Worm (Caenorhabditis elegans) whole organism, young adult: Measurements from ENCODE around the gene T03F7.5.

Experiments
- B0336.3 ChIP-seq: fragments of 200-800 bp; sonication (Bioruptor generic); IDR thresholded peaks from 2 replicates; pipeline ENCODE4 v1.3.6; 2022; ENCODE audit warnings: missing genetic modification characterization, missing compliant biosample characterization
- F10E7.11 ChIP-seq: sonication (generic microtip); optimal IDR thresholded peaks from 2 replicates; lab custom pipeline; 2017; ENCODE audit warnings: mild to moderate bottlenecking, missing genetic modification characterization, moderate library complexity, missing compliant biosample characterization
- T07F8.4 ChIP-seq: sonication (generic microtip); optimal IDR thresholded peaks from 2 replicates; lab custom pipeline; 2016; ENCODE audit warnings: mild to moderate bottlenecking, missing genetic modification characterization, moderate library complexity, missing compliant biosample characterization
- Y95B8A.8 ChIP-seq: fragments of 200-800 bp; sonication (Bioruptor generic); IDR thresholded peaks from 2 replicates; pipeline ENCODE4 v1.3.6; 2022; ENCODE audit warnings: missing genetic modification reagents, missing genetic modification characterization, missing compliant biosample characterization
- efl-1 ChIP-seq: fragments of 150-350 bp; optimal IDR thresholded peaks from 2 replicates; lab custom pipeline; 2014; ENCODE audit warnings: missing biosample characterization, missing genetic modification reagents, missing genetic modification characterization
- lin-35 ChIP-seq, 3 experiments: fragments of 150-350 bp in 2 of 3; sonication (generic microtip) in 1 of 3; optimal IDR thresholded peaks; 2 replicates each; lab custom pipeline; 2014 to 2018; ENCODE audit warnings: missing biosample characterization in 3 of 3, missing genetic modification characterization in 3 of 3, missing genetic modification reagents in 3 of 3
- pbrm-1 ChIP-seq: fragments of 200-800 bp; sonication (Bioruptor generic); IDR thresholded peaks from 2 replicates; pipeline ENCODE4 v1.3.6; 2022; ENCODE audit warnings: missing genetic modification reagents, missing genetic modification characterization, missing compliant biosample characterization
- tbp1 ChIP-seq: fragments of 200-800 bp; sonication (Bioruptor generic); optimal IDR thresholded peaks from 2 replicates; lab custom pipeline; 2018; ENCODE audit warnings: mild to moderate bottlenecking, missing genetic modification characterization, missing compliant biosample characterization
- unc-130 ChIP-seq: sonication (generic microtip); optimal IDR thresholded peaks from 2 replicates; lab custom pipeline; 2016; ENCODE audit warnings: missing genetic modification reagents, missing genetic modification characterization, missing compliant biosample characterization
- xnd-1 ChIP-seq: sonication (generic microtip); optimal IDR thresholded peaks from 2 replicates; lab custom pipeline; 2016; ENCODE audit warnings: missing genotype, missing genetic modification reagents, missing genetic modification characterization, missing compliant biosample characterization

DNA sequence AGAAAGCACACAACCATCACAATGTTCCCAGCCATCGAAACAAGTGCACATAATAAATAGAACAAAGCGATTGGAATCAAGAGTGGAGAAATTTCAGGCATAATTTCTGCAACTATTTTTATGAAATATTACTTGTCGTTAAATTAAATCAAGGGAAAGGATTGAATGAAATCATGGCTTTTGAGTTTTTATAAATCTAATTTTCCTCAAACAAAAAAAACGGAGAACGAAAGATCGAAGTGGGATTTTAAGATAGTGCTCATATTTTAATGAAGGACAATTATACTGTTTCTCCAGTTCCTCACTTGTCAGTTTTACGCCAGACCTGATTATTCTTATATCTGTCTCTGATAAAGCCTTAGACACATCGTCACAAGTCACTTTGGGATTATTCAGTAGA, 46.1 kb downstream of the T03F7.5 start, which contains the start of gene srsx-33:
- TF ChIP-seq Y95B8A.8 (GFP tag; lab: Robert Waterston, UW): no peak
- no peak for TF ChIP-seq T07F8.4 (tag; lab: Kevin White, UChicago)
- TF ChIP-seq pbrm-1 (GFP tag; lab: Robert Waterston, UW): no peak
- no peak for TF ChIP-seq F10E7.11 (tag; lab: Kevin White, UChicago)
- TF ChIP-seq B0336.3 (GFP tag; lab: Robert Waterston, UW): no peak
- no peak for TF ChIP-seq lin-35 (GFP tag; optimal IDR thresholded peaks at IDR 0.05; lab: Kevin White, UChicago)
- TF ChIP-seq efl-1 (GFP tag; lab: Kevin White, UChicago): no peak
- no peak for TF ChIP-seq xnd-1 (tag; lab: Kevin White, UChicago)
- no peak for TF ChIP-seq tbp1 (GFP tag; lab: Kevin White, UChicago)
- TF ChIP-seq unc-130 (GFP tag; lab: Kevin White, UChicago): no peak
